Fruit fly (Drosophila melanogaster) whole organism, wandering third instar larva: ENCODE measurements around the gene Remo.

ENCODE experiments used
- Abd-B ChIP-seq: fragments of >200 bp; optimal IDR thresholded peaks from 2 replicates; lab custom pipeline; 2017; ENCODE audit warnings: missing biosample characterization, missing genetic modification characterization
- CG32264 ChIP-seq: fragments of 200-800 bp; sonication (Bioruptor generic); optimal IDR thresholded peaks from 2 replicates; lab custom pipeline; 2016; ENCODE audit warnings: missing biosample characterization, missing genetic modification characterization
- CrebA ChIP-seq: fragments of 200-800 bp; sonication (Bioruptor generic); optimal IDR thresholded peaks from 2 replicates; lab custom pipeline; 2016; ENCODE audit warnings: missing biosample characterization, mild to moderate bottlenecking, missing genetic modification characterization, borderline replicate concordance
- Dfd ChIP-seq: fragments of >200 bp; optimal IDR thresholded peaks from 2 replicates; lab custom pipeline; 2017; ENCODE audit warnings: missing biosample characterization, missing genetic modification characterization
- Dif ChIP-seq: fragments of 200-275, 200-300 bp; sonication (Bioruptor generic); optimal IDR thresholded peaks from 2 replicates; lab custom pipeline; 2018; ENCODE audit warnings: missing biosample characterization, missing genetic modification characterization; ENCODE audit not compliant: partially characterized antibody
- HLH106 ChIP-seq: fragments of 200-800 bp; optimal IDR thresholded peaks from 3 replicates; lab custom pipeline; 2019; ENCODE audit warnings: missing biosample characterization, mild to moderate bottlenecking, missing genetic modification characterization, moderate library complexity
- Hnf4 ChIP-seq: fragments of 200-800 bp; sonication (Bioruptor generic); optimal IDR thresholded peaks from 2 replicates; lab custom pipeline; 2016; ENCODE audit warnings: missing biosample characterization, mild to moderate bottlenecking, missing genetic modification characterization
- Hr78 ChIP-seq: fragments of >200 bp; optimal IDR thresholded peaks from 2 replicates; lab custom pipeline; 2017; ENCODE audit warnings: missing biosample characterization, missing genetic modification characterization
- Hr83 ChIP-seq: fragments of 200-300 bp; sonication (Bioruptor generic); optimal IDR thresholded peaks from 2 replicates; lab custom pipeline; 2016; ENCODE audit warnings: missing biosample characterization, mild to moderate bottlenecking, missing genetic modification characterization, moderate library complexity; ENCODE audit not compliant: poor library complexity, severe bottlenecking
- Mio ChIP-seq: sonication (Bioruptor generic); optimal IDR thresholded peaks from 2 replicates; lab custom pipeline; 2016; ENCODE audit warnings: missing biosample characterization, missing genetic modification characterization
- Myc ChIP-seq: fragments of >200 bp; optimal IDR thresholded peaks from 2 replicates; lab custom pipeline; 2017
- N ChIP-seq: fragments of >200 bp; optimal IDR thresholded peaks from 2 replicates; lab custom pipeline; 2018; ENCODE audit warnings: missing biosample characterization, missing external identifiers, missing genetic modification characterization
- OdsH ChIP-seq: fragments of 200-800 bp; sonication (Bioruptor generic); optimal IDR thresholded peaks from 2 replicates; lab custom pipeline; 2016; ENCODE audit warnings: missing biosample characterization, mild to moderate bottlenecking, missing genetic modification characterization
- Rel ChIP-seq, 2 experiments: fragments of 200-800 bp; sonication (Bioruptor generic) in 1 of 2; optimal IDR thresholded peaks; 2 replicates in 1 of 2; 3 replicates in 1 of 2; lab custom pipeline; 2016 to 2019; ENCODE audit warnings: mild to moderate bottlenecking in 2 of 2, missing biosample characterization in 2 of 2, missing genetic modification characterization in 2 of 2, moderate library complexity in 1 of 2
- Sp1 ChIP-seq: fragments of 200-800 bp; sonication (Bioruptor generic); optimal IDR thresholded peaks from 3 replicates; lab custom pipeline; 2019; ENCODE audit warnings: missing biosample characterization, mild to moderate bottlenecking, missing genetic modification characterization, moderate library complexity
- Vsx2 ChIP-seq: fragments of 200-300, 225-300 bp; sonication (Bioruptor generic); optimal IDR thresholded peaks from 2 replicates; lab custom pipeline; 2018; ENCODE audit warnings: missing biosample characterization, missing genetic modification characterization; ENCODE audit not compliant: partially characterized antibody
- br ChIP-seq: fragments of 200-800 bp; sonication (Bioruptor generic); optimal IDR thresholded peaks from 2 replicates; lab custom pipeline; 2016; ENCODE audit warnings: missing biosample characterization, missing genetic modification characterization
- dl ChIP-seq, 2 experiments: fragments of 175-275, 200-275 bp in 1 of 2; fragments of 200-275 bp in 1 of 2; sonication (Bioruptor generic); optimal IDR thresholded peaks; lab custom pipeline; 2018; ENCODE audit warnings: mild to moderate bottlenecking in 2 of 2, missing biosample characterization in 2 of 2, missing genetic modification characterization in 2 of 2, moderate library complexity in 2 of 2; ENCODE audit not compliant: partially characterized antibody in 2 of 2, insufficient read depth in 1 of 2
- dmrt93B ChIP-seq: fragments of 200-800 bp; sonication (Bioruptor generic); optimal IDR thresholded peaks from 2 replicates; lab custom pipeline; 2018; ENCODE audit warnings: missing biosample characterization, mild to moderate bottlenecking, missing genetic modification characterization
- dsf ChIP-seq: sonication (Bioruptor generic); optimal IDR thresholded peaks from 2 replicates; lab custom pipeline; 2016; ENCODE audit warnings: missing biosample characterization, missing genetic modification characterization, borderline replicate concordance
- ey ChIP-seq: fragments of 200-800 bp; sonication (Bioruptor generic); optimal IDR thresholded peaks from 2 replicates; lab custom pipeline; 2016; ENCODE audit warnings: missing biosample characterization, missing genetic modification characterization
- foxo ChIP-seq, 2 experiments: fragments of 200-800 bp; sonication (Bioruptor generic); optimal IDR thresholded peaks; 2 replicates in 1 of 2; 3 replicates in 1 of 2; lab custom pipeline; 2016 to 2017; ENCODE audit warnings: missing biosample characterization in 2 of 2, missing genetic modification characterization in 2 of 2
- fru ChIP-seq: fragments of 200-800 bp; sonication (Bioruptor generic); optimal IDR thresholded peaks from 3 replicates; lab custom pipeline; 2016; ENCODE audit warnings: missing biosample characterization, mild to moderate bottlenecking, missing genetic modification characterization
- h ChIP-seq: fragments of 200-800 bp; sonication (Bioruptor generic); optimal IDR thresholded peaks from 3 replicates; lab custom pipeline; 2016; ENCODE audit warnings: missing biosample characterization, mild to moderate bottlenecking, missing genetic modification characterization
- jim ChIP-seq: fragments of 175-275, 200-325 bp; sonication (Bioruptor generic); optimal IDR thresholded peaks from 2 replicates; lab custom pipeline; 2016; ENCODE audit warnings: missing biosample characterization, mild to moderate bottlenecking, missing genetic modification characterization
- lola ChIP-seq: fragments of >200 bp; optimal IDR thresholded peaks from 2 replicates; lab custom pipeline; 2017; ENCODE audit warnings: missing biosample characterization, missing genetic modification characterization
- pan ChIP-seq: fragments of >200 bp; optimal IDR thresholded peaks from 2 replicates; lab custom pipeline; 2017
- psq ChIP-seq: fragments of 200-800 bp; sonication (Bioruptor generic); optimal IDR thresholded peaks from 3 replicates; lab custom pipeline; 2017; ENCODE audit warnings: missing biosample characterization, mild to moderate bottlenecking, missing genetic modification characterization, moderate library complexity
- rgr ChIP-seq: fragments of 200-800 bp; sonication (Bioruptor generic); optimal IDR thresholded peaks from 3 replicates; lab custom pipeline; 2016; ENCODE audit warnings: missing biosample characterization, mild to moderate bottlenecking, missing genetic modification characterization
- sage ChIP-seq: fragments of 200-800 bp; sonication (Bioruptor generic); optimal IDR thresholded peaks from 2 replicates; lab custom pipeline; 2016; ENCODE audit warnings: missing biosample characterization, mild to moderate bottlenecking, missing genetic modification characterization
- sv ChIP-seq: fragments of 200-800 bp; sonication (Bioruptor generic); optimal IDR thresholded peaks from 3 replicates; lab custom pipeline; 2016; ENCODE audit warnings: missing biosample characterization, missing genetic modification characterization
- tai ChIP-seq: sonication (Bioruptor generic); optimal IDR thresholded peaks from 2 replicates; lab custom pipeline; 2016; ENCODE audit warnings: missing biosample characterization, missing genetic modification characterization
- usp ChIP-seq: fragments of >200 bp; optimal IDR thresholded peaks from 2 replicates; lab custom pipeline; 2017; ENCODE audit warnings: missing biosample characterization, missing genetic modification characterization
- woc ChIP-seq: sonication (Bioruptor generic); optimal IDR thresholded peaks from 2 replicates; lab custom pipeline; 2016; ENCODE audit warnings: missing biosample characterization, mild to moderate bottlenecking, missing genetic modification characterization

Gene Remo

dm6 chrX:13277148-13277547, 10.7 kb upstream of the Remo start:
- no peak for TF ChIP-seq OdsH
- no peak for TF ChIP-seq Hr78 (GFP tag; lab: Kevin White, UChicago)
- no peak for TF ChIP-seq pan (lab: Kevin White, UChicago)
- TF ChIP-seq usp: no peak
- no peak for TF ChIP-seq sv (GFP tag; lab: Kevin White, UChicago)
- TF ChIP-seq Dif (GFP tag; lab: Kevin White, UChicago): no peak
- no peak for TF ChIP-seq woc (GFP tag; lab: Kevin White, UChicago)
- TF ChIP-seq CrebA: no peak
- TF ChIP-seq, all 38 proteins: peak for 0

- TF ChIP-seq Dif (GFP tag; lab: Kevin White, UChicago) (no peak), ey (GFP tag; lab: Kevin White, UChicago) (peak; percentile 46), Myc (no peak), Vsx2 (no peak), br (GFP tag; lab: Kevin White, UChicago) (peak; percentile 41), dsf (GFP tag; lab: Kevin White, UChicago) (no peak), tai (GFP tag; lab: Kevin White, UChicago) (peak; percentile 17), Hnf4 (GFP tag; lab: Kevin White, UChicago) (peak; percentile 38), Hr83 (no peak), foxo (GFP tag; optimal IDR thresholded peaks at IDR 0.05; lab: Kevin White, UChicago) (peak in 1 of 2 experiments; percentile 66), CG32264 (GFP tag; lab: Kevin White, UChicago) (peak; percentile 31), h (GFP tag; lab: Kevin White, UChicago) (peak; percentile 69), dl (GFP tag; optimal IDR thresholded peaks at IDR 0.05; lab: Kevin White, UChicago; ENCODE audit: insufficient read depth in 1 of 2, partially characterized antibody in 2 of 2) (no peak), psq (GFP tag; lab: Kevin White, UChicago) (peak; percentile 71), Abd-B (GFP tag; lab: Kevin White, UChicago) (no peak), fru (GFP tag; lab: Kevin White, UChicago) (peak; percentile 53), OdsH (peak; percentile 1), Sp1 (GFP tag; lab: Kevin White, UChicago) (peak; percentile 33), HLH106 (peak; percentile 21), rgr (GFP tag; lab: Kevin White, UChicago) (peak; percentile 63), dmrt93B (peak; percentile 51), jim (GFP tag; lab: Kevin White, UChicago) (no peak), Dfd (no peak), N (GFP tag; lab: Kevin White, UChicago) (no peak), woc (GFP tag; lab: Kevin White, UChicago) (peak; percentile 77), CrebA (no peak), Hr78 (GFP tag; lab: Kevin White, UChicago) (no peak)
- TF ChIP-seq, all 38 proteins: peak for 15
These were observed 10.0 kb upstream of the Remo start for dm6 chrX:13277580-13278467.

dm6 chrX:13278468-13278982, 9.3 kb upstream of the Remo start:
- TF ChIP-seq CrebA (no peak), Rel (GFP tag; optimal IDR thresholded peaks at IDR 0.05; lab: Kevin White, UChicago) (no peak), Rel (tag; optimal IDR thresholded peaks at IDR 0.05; lab: Kevin White, UChicago) (peak; percentile 31), Dif (GFP tag; lab: Kevin White, UChicago) (peak; percentile 86), Abd-B (GFP tag; lab: Kevin White, UChicago) (no peak), Hr83 (peak; percentile 8), dl (GFP tag; optimal IDR thresholded peaks at IDR 0.05; lab: Kevin White, UChicago; ENCODE audit: insufficient read depth in 1 of 2, partially characterized antibody in 2 of 2) (peak; percentile 81 to 83), sv (GFP tag; lab: Kevin White, UChicago) (no peak), Mio (GFP tag; lab: Kevin White, UChicago) (no peak), lola (GFP tag; lab: Kevin White, UChicago) (no peak), jim (GFP tag; lab: Kevin White, UChicago) (peak; percentile 69), psq (GFP tag; lab: Kevin White, UChicago) (peak; percentile 47), h (GFP tag; lab: Kevin White, UChicago) (peak; percentile 16), br (GFP tag; lab: Kevin White, UChicago) (no peak), sage (GFP tag; lab: Kevin White, UChicago) (no peak), rgr (GFP tag; lab: Kevin White, UChicago) (no peak), Dfd (no peak)
